Fruit fly (Drosophila melanogaster) whole organism, embryonic: Measurements from ENCODE around the gene CG32554.

Experiments
- Abd-B ChIP-seq: fragments of 200-800 bp; sonication (Bioruptor generic); optimal IDR thresholded peaks from 2 replicates; lab custom pipeline; 2018; ENCODE audit warnings: missing biosample characterization, mild to moderate bottlenecking, missing genetic modification characterization, moderate library complexity
- B-H2 ChIP-seq: fragments of 200-800 bp; sonication (Bioruptor generic); optimal IDR thresholded peaks from 2 replicates; lab custom pipeline; 2018; ENCODE audit warnings: missing biosample characterization, mild to moderate bottlenecking, missing genetic modification characterization
- CG10267 ChIP-seq: fragments of 200-800 bp; sonication (Bioruptor generic); optimal IDR thresholded peaks from 2 replicates; lab custom pipeline; 2018; ENCODE audit warnings: missing biosample characterization, mild to moderate bottlenecking, missing genetic modification characterization, moderate library complexity
- CG11723 ChIP-seq: fragments of 200-800 bp; sonication (Bioruptor generic); optimal IDR thresholded peaks from 2 replicates; lab custom pipeline; 2017; ENCODE audit warnings: missing biosample characterization, mild to moderate bottlenecking, missing genetic modification characterization
- CG12942 ChIP-seq: fragments of 200-800 bp; sonication (Bioruptor generic); optimal IDR thresholded peaks from 3 replicates; lab custom pipeline; 2016; ENCODE audit warnings: missing biosample characterization, missing genetic modification characterization
- CG13424 ChIP-seq: fragments of 200-800 bp; sonication (Bioruptor generic); optimal IDR thresholded peaks from 2 replicates; lab custom pipeline; 2019; ENCODE audit warnings: missing biosample characterization, mild to moderate bottlenecking, missing genetic modification characterization, moderate library complexity
- CG14441 ChIP-seq: fragments of 200-800 bp; sonication (Bioruptor generic); IDR thresholded peaks from 2 replicates; pipeline ENCODE4 v1.3.6; 2022; ENCODE audit warnings: missing biosample characterization, missing genetic modification characterization
- CG17385 ChIP-seq: fragments of 200-800 bp; sonication (Bioruptor generic); optimal IDR thresholded peaks from 3 replicates; lab custom pipeline; 2018; ENCODE audit warnings: missing biosample characterization, mild to moderate bottlenecking, missing genetic modification characterization
- CG17802 ChIP-seq: fragments of 200-800 bp; sonication (Bioruptor generic); optimal IDR thresholded peaks from 2 replicates; lab custom pipeline; 2018; ENCODE audit warnings: missing biosample characterization, mild to moderate bottlenecking, missing genetic modification characterization, moderate library complexity
- CG32772 ChIP-seq: fragments of 200-800 bp; sonication (Bioruptor generic); IDR thresholded peaks from 2 replicates; pipeline ENCODE4 v1.3.6; 2022; ENCODE audit warnings: missing biosample characterization, missing genetic modification characterization
- CG4404 ChIP-seq: fragments of 200-800 bp; sonication (Bioruptor generic); IDR thresholded peaks from 2 replicates; pipeline ENCODE4 v1.3.6; 2022; ENCODE audit warnings: missing biosample characterization, missing genetic modification characterization
- CG7556 ChIP-seq: fragments of 200-800 bp; sonication (Bioruptor generic); optimal IDR thresholded peaks from 2 replicates; lab custom pipeline; 2017; ENCODE audit warnings: missing biosample characterization, mild to moderate bottlenecking, missing genetic modification characterization
- Chrac-16 ChIP-seq: fragments of 200-800 bp; sonication (Bioruptor generic); optimal IDR thresholded peaks from 3 replicates; lab custom pipeline; 2016; ENCODE audit warnings: missing biosample characterization, missing genetic modification characterization
- D ChIP-seq, 2 experiments: fragments of 200-800 bp in 1 of 2; fragments of >200 bp in 1 of 2; sonication (Bioruptor generic) in 1 of 2; optimal IDR thresholded peaks; 2 replicates in 1 of 2; 3 replicates in 1 of 2; lab custom pipeline; 2017; ENCODE audit warnings: mild to moderate bottlenecking in 1 of 2, missing biosample characterization in 1 of 2, missing genetic modification characterization in 1 of 2, missing genetic modification reagents in 1 of 2
- HHEX ChIP-seq: fragments of 200-800 bp; sonication (Bioruptor generic); optimal IDR thresholded peaks from 3 replicates; lab custom pipeline; 2017; ENCODE audit warnings: missing biosample characterization, mild to moderate bottlenecking, missing genetic modification characterization, missing genetic modification reagents
- Jarid2 ChIP-seq: fragments of 200-800 bp; sonication (Bioruptor generic); optimal IDR thresholded peaks from 3 replicates; lab custom pipeline; 2017; ENCODE audit warnings: mild to moderate bottlenecking, missing biosample characterization, missing genetic modification reagents, missing genetic modification characterization
- Med ChIP-seq: fragments of 200-800 bp; sonication (Bioruptor generic); peaks from one replicate; lab custom pipeline; 2016; ENCODE audit warnings: missing biosample characterization, missing genetic modification characterization, mild to moderate bottlenecking, inconsistent platforms, moderate library complexity
- PHDP ChIP-seq: fragments of 200-800 bp; sonication (Bioruptor generic); optimal IDR thresholded peaks from 3 replicates; lab custom pipeline; 2018; ENCODE audit warnings: missing biosample characterization, mild to moderate bottlenecking, missing genetic modification characterization, moderate library complexity
- Ptx1 ChIP-seq: fragments of 200-800 bp; sonication (Bioruptor generic); IDR thresholded peaks from 2 replicates; pipeline ENCODE4 v1.3.6; 2022; ENCODE audit warnings: missing biosample characterization, missing genetic modification characterization
- Ssrp ChIP-seq: fragments of 200-800 bp; sonication (Bioruptor generic); optimal IDR thresholded peaks from 2 replicates; lab custom pipeline; 2018; ENCODE audit warnings: missing biosample characterization, mild to moderate bottlenecking, missing genetic modification characterization, moderate library complexity
- Vsx1 ChIP-seq: fragments of 200-800 bp; sonication (Bioruptor generic); optimal IDR thresholded peaks from 2 replicates; lab custom pipeline; 2017; ENCODE audit warnings: missing biosample characterization, mild to moderate bottlenecking, missing genetic modification characterization, missing genetic modification reagents
- ara ChIP-seq: fragments of 200-800 bp; sonication (Bioruptor generic); IDR thresholded peaks from 2 replicates; pipeline ENCODE4 v1.3.6; 2022; ENCODE audit warnings: missing biosample characterization, missing genetic modification characterization
- bowl ChIP-seq: fragments of 200-800 bp; sonication (Bioruptor generic); IDR thresholded peaks from 2 replicates; pipeline ENCODE4 v1.3.6; 2022; ENCODE audit warnings: missing biosample characterization, missing genetic modification characterization
- cg ChIP-seq: fragments of 200-800 bp; sonication (Bioruptor generic); optimal IDR thresholded peaks from 3 replicates; lab custom pipeline; 2019; ENCODE audit warnings: missing biosample characterization, mild to moderate bottlenecking, missing genetic modification characterization, moderate library complexity
- chif ChIP-seq, 2 experiments: fragments of 200-800 bp; sonication (Bioruptor generic); optimal IDR thresholded peaks; 3 replicates each; lab custom pipeline; 2016; ENCODE audit warnings: missing biosample characterization in 2 of 2, missing genetic modification characterization in 2 of 2
- croc ChIP-seq: fragments of 200-800 bp; sonication (Bioruptor generic); conservative IDR thresholded peaks from 3 replicates; pipeline ENCODE4 v1.3.6; 2022; ENCODE audit warnings: missing biosample characterization, missing genetic modification characterization
- crol ChIP-seq: fragments of 200-800 bp; sonication (Bioruptor generic); IDR thresholded peaks from 2 replicates; pipeline ENCODE4 v1.3.6; 2022; ENCODE audit warnings: missing biosample characterization, missing genetic modification characterization
- da ChIP-seq: fragments of 200-800 bp; sonication (Bioruptor generic); optimal IDR thresholded peaks from 2 replicates; lab custom pipeline; 2016; ENCODE audit warnings: missing biosample characterization, missing genetic modification characterization
- danr ChIP-seq: fragments of 200-800 bp; sonication (Bioruptor generic); IDR thresholded peaks from 2 replicates; pipeline ENCODE4 v1.3.6; 2022; ENCODE audit warnings: missing biosample characterization, missing genetic modification characterization
- dmrt11E ChIP-seq: fragments of 200-800 bp; sonication (Bioruptor generic); optimal IDR thresholded peaks from 3 replicates; lab custom pipeline; 2018; ENCODE audit warnings: missing biosample characterization, mild to moderate bottlenecking, missing genetic modification characterization, moderate library complexity
- dpn ChIP-seq, 2 experiments: fragments of 200-800 bp; sonication (Bioruptor generic); optimal IDR thresholded peaks; 3 replicates each; lab custom pipeline; 2016; ENCODE audit warnings: missing biosample characterization in 2 of 2, missing genetic modification characterization in 2 of 2
- dysf ChIP-seq: fragments of 200-800 bp; sonication (Bioruptor generic); IDR thresholded peaks from 3 replicates; pipeline ENCODE4 v1.3.6; 2022; ENCODE audit warnings: missing biosample characterization, missing genetic modification characterization
- en ChIP-seq: fragments of 200-800 bp; sonication (Bioruptor generic); optimal IDR thresholded peaks from 2 replicates; lab custom pipeline; 2016; ENCODE audit warnings: missing biosample characterization, missing genetic modification characterization
- fd96Cb ChIP-seq: fragments of 200-800 bp; sonication (Bioruptor generic); optimal IDR thresholded peaks from 2 replicates; lab custom pipeline; 2018; ENCODE audit warnings: missing biosample characterization, mild to moderate bottlenecking, missing genetic modification characterization, moderate library complexity
- grn ChIP-seq: fragments of 200-800 bp; sonication (Bioruptor generic); optimal IDR thresholded peaks from 3 replicates; lab custom pipeline; 2017; ENCODE audit warnings: missing biosample characterization, missing genetic modification characterization
- nom ChIP-seq: fragments of 200-800 bp; sonication (Bioruptor generic); optimal IDR thresholded peaks from 2 replicates; lab custom pipeline; 2017; ENCODE audit warnings: missing biosample characterization, missing genetic modification characterization, mild to moderate bottlenecking, moderate library complexity, missing genetic modification reagents
- pnt ChIP-seq: fragments of 200-800 bp; sonication (Bioruptor generic); optimal IDR thresholded peaks from 3 replicates; lab custom pipeline; 2016; ENCODE audit warnings: missing biosample characterization, missing genetic modification characterization
- pzg ChIP-seq: fragments of 200-800 bp; sonication (Bioruptor generic); optimal IDR thresholded peaks from 3 replicates; lab custom pipeline; 2018; ENCODE audit warnings: missing biosample characterization, mild to moderate bottlenecking, missing genetic modification characterization, moderate library complexity
- row ChIP-seq: fragments of 200-800 bp; sonication (Bioruptor generic); IDR thresholded peaks from 3 replicates; pipeline ENCODE4 v1.3.6; 2022; ENCODE audit warnings: missing biosample characterization, missing genetic modification characterization
- sima ChIP-seq: fragments of 200-800 bp; sonication (Bioruptor generic); optimal IDR thresholded peaks from 2 replicates; lab custom pipeline; 2016; ENCODE audit warnings: missing biosample characterization, missing genetic modification characterization
- slou ChIP-seq: fragments of 200-800 bp; sonication (Bioruptor generic); optimal IDR thresholded peaks from 3 replicates; lab custom pipeline; 2016; ENCODE audit warnings: missing biosample characterization, missing genetic modification characterization
- so ChIP-seq: fragments of 200-800 bp; sonication (Bioruptor generic); IDR thresholded peaks from 3 replicates; pipeline ENCODE4 v1.3.6; 2022; ENCODE audit warnings: missing biosample characterization, missing genetic modification characterization
- ssp ChIP-seq: fragments of 200-800 bp; sonication (Bioruptor generic); IDR thresholded peaks from 2 replicates; pipeline ENCODE4 v1.3.6; 2022; ENCODE audit warnings: missing biosample characterization, missing genetic modification characterization
- tin ChIP-seq: fragments of 200-800 bp; sonication (Bioruptor generic); optimal IDR thresholded peaks from 3 replicates; lab custom pipeline; 2016; ENCODE audit warnings: missing biosample characterization, missing genetic modification characterization
- unpg ChIP-seq: fragments of 200-800 bp; sonication (Bioruptor generic); optimal IDR thresholded peaks from 3 replicates; lab custom pipeline; 2018; ENCODE audit warnings: missing biosample characterization, mild to moderate bottlenecking, missing genetic modification characterization, moderate library complexity
- vvl ChIP-seq: fragments of 200-800 bp; sonication (Bioruptor generic); IDR thresholded peaks from 2 replicates; pipeline ENCODE4 v1.3.6; 2022; ENCODE audit warnings: missing biosample characterization, missing genetic modification characterization
- zf30C ChIP-seq: fragments of 200-800 bp; sonication (Bioruptor generic); optimal IDR thresholded peaks from 3 replicates; lab custom pipeline; 2018; ENCODE audit warnings: missing biosample characterization, mild to moderate bottlenecking, missing genetic modification characterization
- zfh2 ChIP-seq: fragments of 200-800 bp; sonication (Bioruptor generic); optimal IDR thresholded peaks from 2 replicates; lab custom pipeline; 2016; ENCODE audit warnings: missing biosample characterization, missing genetic modification characterization

Gene CG32554

DNA sequence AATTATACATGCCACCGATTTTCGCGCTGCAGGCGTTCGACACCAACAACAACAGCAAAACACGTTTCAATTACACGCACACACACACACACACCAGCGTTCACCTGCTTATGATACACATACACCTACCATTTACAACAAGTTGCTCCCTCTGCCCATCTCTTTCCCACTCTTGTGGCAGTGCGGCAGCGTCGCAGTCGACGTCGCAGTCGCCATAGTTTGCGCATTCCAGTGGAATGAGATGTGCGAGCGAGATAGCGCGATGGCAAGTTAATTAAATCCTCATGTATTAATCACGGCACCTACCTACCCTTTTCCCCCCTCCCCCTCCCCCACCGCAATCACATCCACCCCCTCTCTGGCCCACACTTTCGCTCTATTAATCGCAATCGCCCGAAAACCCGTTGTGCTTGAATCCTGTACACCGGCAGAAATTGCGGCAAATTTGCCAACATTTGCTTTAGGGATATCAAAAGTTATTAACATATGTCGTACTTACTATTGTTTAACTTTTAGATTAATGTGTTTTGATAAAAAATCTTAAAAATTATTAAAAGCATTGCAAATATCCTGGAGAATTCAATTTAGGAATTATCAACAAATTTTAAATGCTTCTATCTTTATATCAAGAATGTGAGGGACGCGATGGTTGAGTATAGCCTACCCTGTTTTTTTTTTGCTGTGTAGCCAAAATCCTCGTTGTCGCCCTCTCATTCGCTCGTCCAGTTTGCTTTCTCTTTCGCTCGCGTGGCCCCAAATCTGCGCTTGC lies 49.9 kb downstream of the CG32554 start (continued):
- TF ChIP-seq pnt (GFP tag; lab: Kevin White, UChicago) (peak; percentile 13), Vsx1 (GFP tag; lab: Kevin White, UChicago) (no peak), slou (GFP tag; lab: Kevin White, UChicago) (peak; percentile 51), tin (GFP tag; lab: Kevin White, UChicago) (no peak), sima (GFP tag; lab: Kevin White, UChicago) (no peak), croc (GFP tag; lab: Robert Waterston, UW) (peak; percentile 23; the same call in 1 of the 3 replicates), PHDP (tag; lab: Kevin White, UChicago) (no peak), bowl (GFP tag; lab: Robert Waterston, UW) (no peak), row (peak; percentile 48), zf30C (GFP tag; lab: Kevin White, UChicago) (peak; percentile 51), ara (GFP tag; lab: Robert Waterston, UW) (peak; percentile 36; the same call in 1 of the 2 replicates), B-H2 (no peak), en (no peak), grn (GFP tag; lab: Kevin White, UChicago) (no peak), so (no peak), Chrac-16 (GFP tag; lab: Kevin White, UChicago) (peak; percentile 12), nom (GFP tag; lab: Kevin White, UChicago) (peak; percentile 38), cg (GFP tag; lab: Kevin White, UChicago) (peak; percentile 83), CG11723 (GFP tag; lab: Kevin White, UChicago) (no peak), HHEX (peak; percentile 34), danr (GFP tag; lab: Robert Waterston, UW) (0 out of 2 replicates have a peak, but pooled peaks have one; percentile 34), dmrt11E (peak; percentile 44), Med (GFP tag; lab: Kevin White, UChicago) (peak; percentile 77), Ssrp (tag; lab: Kevin White, UChicago) (peak; percentile 42), fd96Cb (tag; lab: Kevin White, UChicago) (peak; percentile 40), dpn (GFP tag; optimal IDR thresholded peaks at IDR 0.05; lab: Kevin White, UChicago) (peak in 1 of 2 experiments; percentile 22), CG14441 (GFP tag; lab: Robert Waterston, UW) (0 out of 2 replicates have a peak, but pooled peaks have one; percentile 21), Ptx1 (GFP tag; lab: Robert Waterston, UW) (peak; percentile 36; the same call in 1 of the 2 replicates), Jarid2 (GFP tag; lab: Kevin White, UChicago) (no peak), crol (GFP tag; lab: Robert Waterston, UW) (peak; percentile 86), dysf (GFP tag; lab: Robert Waterston, UW) (peak; percentile 54; the same call in 2 of the 3 replicates), CG7556 (GFP tag; lab: Kevin White, UChicago) (peak; percentile 61), pzg (no peak), CG4404 (peak; percentile 43), unpg (peak; percentile 42), D (optimal IDR thresholded peaks at IDR 0.05; lab: Kevin White, UChicago) (no peak), D (GFP tag; optimal IDR thresholded peaks at IDR 0.05; lab: Kevin White, UChicago) (peak; percentile 9), CG10267 (tag; lab: Kevin White, UChicago) (peak; percentile 24), Abd-B (peak; percentile 45), CG17802 (tag; lab: Kevin White, UChicago) (no peak), CG12942 (peak; percentile 5), CG32772 (GFP tag; lab: Robert Waterston, UW) (no peak), zfh2 (GFP tag; lab: Kevin White, UChicago) (peak; percentile 32), ssp (peak; percentile 40; the same call in 1 of the 2 replicates), vvl (peak; percentile 69), CG13424 (tag; lab: Kevin White, UChicago) (peak; percentile 52), da (GFP tag; lab: Kevin White, UChicago) (no peak), chif (GFP tag; optimal IDR thresholded peaks at IDR 0.05; lab: Kevin White, UChicago) (peak in 1 of 2 experiments; percentile 29), CG17385 (GFP tag; lab: Kevin White, UChicago) (peak; percentile 40)
